Worm (Caenorhabditis elegans): ENCODE measurements around the gene sysm-1.

The sysm-1 gene

DNA sequence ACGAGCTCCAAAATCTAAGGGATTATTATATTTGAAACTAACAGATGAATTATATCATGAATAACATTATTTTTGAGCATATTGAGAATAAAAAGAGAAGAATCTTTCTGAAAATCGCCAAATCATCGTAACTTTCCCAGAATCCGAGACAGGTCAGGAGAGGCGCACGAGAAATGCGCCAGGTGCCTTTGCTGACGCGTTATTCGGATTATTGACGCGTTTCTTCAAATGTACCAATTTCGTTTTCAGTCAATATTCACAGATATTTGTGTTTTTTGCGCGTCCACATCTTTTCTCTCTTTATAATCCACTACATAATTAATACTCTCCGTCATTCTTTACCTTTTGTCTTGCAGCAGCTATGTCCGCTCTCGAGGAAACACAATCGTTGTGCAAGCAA is 16.0 kb upstream of the sysm-1 start, which contains the start of gene T24H10.1 (continued):
- peak; percentile 37 for TF ChIP-seq nhr-6 (tag; optimal IDR thresholded peaks at IDR 0.05)
- TF ChIP-seq snpc-1.2 (GFP tag; IDR thresholded peaks at IDR 0.05), result no peak
- no peak for TF ChIP-seq ZK337.2 (GFP tag; IDR thresholded peaks at IDR 0.05)
- TF ChIP-seq rbr-2 (tag; optimal IDR thresholded peaks at IDR 0.05), result peak; percentile 71
- TF ChIP-seq nhr-111 (GFP tag; optimal IDR thresholded peaks at IDR 0.05), result no peak
- TF ChIP-seq F37D6.2 (tag; optimal IDR thresholded peaks at IDR 0.05), result peak; percentile 48
- no peak for TF ChIP-seq hif-1 (tag; optimal IDR thresholded peaks at IDR 0.05)
- TF ChIP-seq lin-38 (GFP tag; IDR thresholded peaks at IDR 0.05), result peak; percentile 79
- TF ChIP-seq ctbp-1 (GFP tag; IDR thresholded peaks at IDR 0.05), result peak; percentile 19; the same call in 1 of the 2 replicates
- peak; percentile 44; the same call in 1 of the 2 replicates for TF ChIP-seq arid-1 (GFP tag; conservative IDR thresholded peaks at IDR 0.05)

DNA sequence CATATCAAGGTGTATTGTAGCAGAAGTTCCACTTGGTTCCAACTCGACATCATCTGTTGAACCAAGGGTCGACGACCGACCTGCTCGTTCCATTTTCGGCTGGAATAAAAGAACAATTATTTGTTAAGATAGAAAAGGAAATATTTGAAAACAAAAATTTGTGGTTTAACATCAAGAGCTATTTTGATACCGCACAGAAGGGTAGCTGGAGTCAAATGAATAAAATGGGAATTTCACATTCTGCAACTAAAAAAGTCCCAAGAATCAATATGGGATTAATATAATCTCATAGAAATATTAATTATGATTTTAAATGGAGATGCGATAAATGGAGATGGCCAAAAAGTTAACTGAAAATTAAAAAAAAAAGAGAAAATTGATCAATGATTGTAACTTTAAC is 15.5 kb upstream of the sysm-1 start, which contains the start of gene clh-5:
Gene clh-5, minus strand, starts transcription at position 101 of the 400 bp plus-strand sequence.
- TF ChIP-seq ceh-44 (GFP tag; IDR thresholded peaks at IDR 0.05) (no peak), hmg-1.1 (GFP tag; IDR thresholded peaks at IDR 0.05) (no peak), ceh-28 (tag; optimal IDR thresholded peaks at IDR 0.05) (no peak), skn-1 (tag; optimal IDR thresholded peaks at IDR 0.05) (no peak), nhr-102 (tag; optimal IDR thresholded peaks at IDR 0.05) (no peak), aha-1 (tag) (no peak), hlh-11 (tag; optimal IDR thresholded peaks at IDR 0.05) (no peak), F10B5.3 (tag; optimal IDR thresholded peaks at IDR 0.05) (no peak), lin-15B (tag; optimal IDR thresholded peaks at IDR 0.05) (no peak), dmd-9 (GFP tag; IDR thresholded peaks at IDR 0.05) (no peak), snpc-1.2 (GFP tag; IDR thresholded peaks at IDR 0.05) (no peak), cey-2 (tag; optimal IDR thresholded peaks at IDR 0.05; ENCODE audit: borderline replicate concordance, insufficient read depth) (no peak), nhr-25 (tag; optimal IDR thresholded peaks at IDR 0.05; ENCODE audit: borderline replicate concordance, insufficient read depth) (no peak), ceh-82 (tag; optimal IDR thresholded peaks at IDR 0.05) (no peak)

DNA sequence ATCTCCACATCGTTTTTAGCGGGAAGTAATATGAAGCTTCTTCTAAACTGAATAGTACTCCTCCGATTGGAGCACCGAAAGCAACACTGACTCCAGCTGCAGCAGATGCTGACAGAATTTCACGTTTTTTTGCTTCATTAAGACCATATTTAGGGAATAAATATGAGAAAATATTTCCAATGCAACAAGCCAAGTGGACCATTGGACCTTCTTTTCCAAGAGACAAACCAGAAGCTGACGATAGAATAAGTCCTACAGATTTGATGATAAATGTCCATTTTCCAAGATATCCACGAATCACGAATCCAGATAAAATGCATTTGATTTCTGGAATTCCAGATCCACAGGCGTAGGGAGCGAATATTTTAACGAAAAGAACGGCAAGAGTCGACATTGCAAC is 14.3 kb upstream of the sysm-1 start:
- TF ChIP-seq aha-1 (tag) (peak; percentile 91), ceh-28 (tag; optimal IDR thresholded peaks at IDR 0.05) (no peak)

DNA sequence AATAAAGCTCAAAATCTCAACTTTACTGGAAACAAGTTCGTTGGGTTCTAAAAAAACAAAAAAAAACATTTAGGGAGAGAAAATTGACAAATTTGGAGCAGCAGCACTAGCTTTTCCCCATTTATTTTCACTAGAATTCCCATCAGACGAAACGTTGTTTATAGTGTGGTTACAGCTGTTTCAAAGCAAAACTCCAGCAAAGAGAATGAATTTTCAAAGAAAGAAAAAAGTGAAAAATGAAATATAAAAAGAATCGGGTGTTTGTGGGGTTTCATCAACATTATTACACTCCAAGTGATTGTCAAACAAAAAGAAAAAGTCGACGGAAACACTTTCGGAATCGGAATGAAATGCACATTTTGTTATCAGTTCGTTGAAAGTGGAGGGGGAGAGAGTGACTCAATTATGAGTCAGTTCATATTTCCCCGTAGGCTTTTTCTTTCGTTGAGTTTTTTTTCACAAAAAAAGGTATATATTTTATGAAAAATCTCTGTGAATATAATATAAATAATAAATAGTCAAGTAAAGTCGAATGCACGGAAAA is 11.3 kb upstream of the sysm-1 start:
- peak; percentile 54 for TF ChIP-seq hlh-11 (tag; optimal IDR thresholded peaks at IDR 0.05)
- peak; percentile 20 for TF ChIP-seq dve-1 (tag; optimal IDR thresholded peaks at IDR 0.05; ENCODE audit: insufficient read depth)
- no peak for TF ChIP-seq lim-7 (GFP tag; IDR thresholded peaks at IDR 0.05)
- peak; percentile 73 for TF ChIP-seq pqm-1 (tag; optimal IDR thresholded peaks at IDR 0.05)
- TF ChIP-seq daf-16 (GFP tag; optimal IDR thresholded peaks at IDR 0.05), result no peak
- TF ChIP-seq daf-16 (tag; optimal IDR thresholded peaks at IDR 0.05), result peak; percentile 54
- peak in 1 of 2 experiments; percentile 95 for TF ChIP-seq unc-62 (GFP tag; optimal IDR thresholded peaks at IDR 0.05 in 1 of 2)
- TF ChIP-seq unc-62 (tag; optimal IDR thresholded peaks at IDR 0.05), result no peak
- TF ChIP-seq nhr-28 (tag; optimal IDR thresholded peaks at IDR 0.05), result peak; percentile 62
- TF ChIP-seq lsy-2 (tag; optimal IDR thresholded peaks at IDR 0.05), result peak in 1 of 2 experiments; percentile 1
- peak; percentile 55; the same call in 1 of the 2 replicates for TF ChIP-seq dmd-6 (GFP tag; IDR thresholded peaks at IDR 0.05)
- peak; percentile 34 for TF ChIP-seq ama-1 (optimal IDR thresholded peaks at IDR 0.05)
- TF ChIP-seq dpl-1 (GFP tag; optimal IDR thresholded peaks at IDR 0.05), result no peak
- TF ChIP-seq F10B5.3 (tag; optimal IDR thresholded peaks at IDR 0.05), result no peak
